Worm (Caenorhabditis elegans) whole organism, L3 larva: Measurements from ENCODE around the gene nhr-213.
A peak's percentile ranks its signal among the peaks of the same experiment; 100 is the strongest.

Experiments used
- R02D3.7 ChIP-seq: fragments of 150-350 bp; optimal IDR thresholded peaks from 2 replicates; lab custom pipeline; 2014; ENCODE audit warnings: missing biosample characterization, missing genetic modification characterization
- ZK546.5 ChIP-seq: sonication (generic microtip); optimal IDR thresholded peaks from 2 replicates; lab custom pipeline; 2017; ENCODE audit warnings: missing biosample characterization, missing genetic modification characterization
- aly-2 ChIP-seq: fragments of 150-350 bp; optimal IDR thresholded peaks from 2 replicates; lab custom pipeline; 2014; ENCODE audit warnings: missing biosample characterization, missing genetic modification characterization
- ama-1 ChIP-seq: fragments of 150-350 bp; optimal IDR thresholded peaks from 2 replicates; lab custom pipeline; 2018
- ceh-16 ChIP-seq: sonication (generic microtip); optimal IDR thresholded peaks from 2 replicates; lab custom pipeline; 2017; ENCODE audit warnings: missing biosample characterization, missing genetic modification characterization
- ceh-28 ChIP-seq: fragments of 150-350 bp; optimal IDR thresholded peaks from 2 replicates; lab custom pipeline; 2014; ENCODE audit warnings: missing biosample characterization, missing genetic modification reagents, missing genetic modification characterization
- ceh-82 ChIP-seq: fragments of 150-350 bp; optimal IDR thresholded peaks from 2 replicates; lab custom pipeline; 2014; ENCODE audit warnings: missing biosample characterization, missing genetic modification characterization
- ceh-9 ChIP-seq: sonication (generic microtip); optimal IDR thresholded peaks from 2 replicates; lab custom pipeline; 2018; ENCODE audit warnings: missing biosample characterization, missing genetic modification characterization
- daf-12 ChIP-seq: fragments of 150-350 bp; optimal IDR thresholded peaks from 2 replicates; lab custom pipeline; 2014; ENCODE audit warnings: missing biosample characterization, missing genetic modification reagents, missing genetic modification characterization
- egl-27 ChIP-seq: sonication (generic microtip); optimal IDR thresholded peaks from 4 replicates; lab custom pipeline; 2017; ENCODE audit warnings: missing biosample characterization, missing genetic modification reagents, missing genetic modification characterization
- egl-5 ChIP-seq: fragments of 150-350 bp; optimal IDR thresholded peaks from 2 replicates; lab custom pipeline; 2017; ENCODE audit warnings: missing biosample characterization, missing genetic modification reagents, missing genetic modification characterization, inconsistent platforms
- elt-1 ChIP-seq: fragments of 150-350 bp; optimal IDR thresholded peaks from 2 replicates; lab custom pipeline; 2014; ENCODE audit warnings: missing biosample characterization, missing genetic modification characterization
- elt-2 ChIP-seq: sonication (generic microtip); optimal IDR thresholded peaks from 2 replicates; lab custom pipeline; 2016; ENCODE audit warnings: missing genetic modification reagents, mild to moderate bottlenecking, missing genetic modification characterization, missing compliant biosample characterization
- elt-3 ChIP-seq, 3 experiments: fragments of 150-350 bp in 1 of 3; sonication (generic microtip) in 2 of 3; optimal IDR thresholded peaks; 2 replicates in 2 of 3; 4 replicates in 1 of 3; lab custom pipeline; 2014 to 2017; ENCODE audit warnings: missing biosample characterization in 3 of 3, missing genetic modification characterization in 3 of 3
- eor-1 ChIP-seq, 2 experiments: fragments of 150-350 bp; optimal IDR thresholded peaks; 2 replicates each; lab custom pipeline; 2014 to 2018; ENCODE audit warnings: missing biosample characterization in 2 of 2, missing genetic modification characterization in 2 of 2
- fkh-10 ChIP-seq: sonication (generic microtip); optimal IDR thresholded peaks from 2 replicates; lab custom pipeline; 2017; ENCODE audit warnings: missing biosample characterization, missing genetic modification reagents, missing genetic modification characterization
- fkh-2 ChIP-seq: fragments of 150-350 bp; optimal IDR thresholded peaks from 2 replicates; lab custom pipeline; 2014; ENCODE audit warnings: missing biosample characterization, missing genetic modification reagents, missing genetic modification characterization
- fos-1 ChIP-seq: fragments of 150-350 bp; optimal IDR thresholded peaks from 2 replicates; lab custom pipeline; 2014; ENCODE audit warnings: missing biosample characterization, missing genetic modification characterization
- hmg-11 ChIP-seq: sonication (generic microtip); optimal IDR thresholded peaks from 2 replicates; lab custom pipeline; 2016; ENCODE audit warnings: missing genetic modification characterization, missing compliant biosample characterization
- jun-1 ChIP-seq: fragments of 150-350 bp; optimal IDR thresholded peaks from 2 replicates; lab custom pipeline; 2014; ENCODE audit warnings: missing biosample characterization, missing genetic modification reagents, missing genetic modification characterization
- lin-15B ChIP-seq: fragments of 150-350 bp; optimal IDR thresholded peaks from 2 replicates; lab custom pipeline; 2014; ENCODE audit warnings: missing biosample characterization, missing genetic modification characterization
- lin-39 ChIP-seq: fragments of 150-350 bp; optimal IDR thresholded peaks from 2 replicates; lab custom pipeline; 2018; ENCODE audit warnings: missing biosample characterization, missing genetic modification reagents, missing genetic modification characterization
- lsy-12 ChIP-seq: sonication (generic microtip); optimal IDR thresholded peaks from 2 replicates; lab custom pipeline; 2016; ENCODE audit warnings: mild to moderate bottlenecking, missing genetic modification characterization, missing compliant biosample characterization
- mdl-1 ChIP-seq: fragments of 150-350 bp; optimal IDR thresholded peaks from 2 replicates; lab custom pipeline; 2014; ENCODE audit warnings: missing biosample characterization, missing genetic modification characterization
- mml-1 ChIP-seq: fragments of 150-350 bp; sonication (generic microtip); optimal IDR thresholded peaks from 3 replicates; lab custom pipeline; 2014; ENCODE audit warnings: missing biosample characterization, missing genetic modification characterization
- nfya-1 ChIP-seq: sonication (generic microtip); optimal IDR thresholded peaks from 2 replicates; lab custom pipeline; 2017; ENCODE audit warnings: missing genetic modification characterization, mild to moderate bottlenecking, missing compliant biosample characterization, antibody characterized with exemption, moderate library complexity; ENCODE audit not compliant: insufficient read depth
- nhr-11 ChIP-seq: fragments of 150-350 bp; optimal IDR thresholded peaks from 2 replicates; lab custom pipeline; 2014; ENCODE audit warnings: missing biosample characterization, missing genetic modification characterization
- nhr-12 ChIP-seq: fragments of 150-350 bp; optimal IDR thresholded peaks from 2 replicates; lab custom pipeline; 2014; ENCODE audit warnings: missing biosample characterization, missing genetic modification characterization
- nhr-23 ChIP-seq: fragments of 150-350 bp; optimal IDR thresholded peaks from 2 replicates; lab custom pipeline; 2014; ENCODE audit warnings: missing biosample characterization, missing genetic modification reagents, missing genetic modification characterization
- nhr-237 ChIP-seq: fragments of 150-350 bp; optimal IDR thresholded peaks from 2 replicates; lab custom pipeline; 2014; ENCODE audit warnings: missing biosample characterization, missing genetic modification characterization
- nhr-25 ChIP-seq: sonication (generic microtip); optimal IDR thresholded peaks from 2 replicates; lab custom pipeline; 2017; ENCODE audit warnings: missing biosample characterization, missing genetic modification characterization
- nhr-28 ChIP-seq: fragments of 150-350 bp; optimal IDR thresholded peaks from 2 replicates; lab custom pipeline; 2014; ENCODE audit warnings: missing biosample characterization, missing genetic modification characterization
- nhr-43 ChIP-seq: sonication (generic microtip); optimal IDR thresholded peaks from 2 replicates; lab custom pipeline; 2016; ENCODE audit warnings: mild to moderate bottlenecking, missing genetic modification characterization, missing compliant biosample characterization; ENCODE audit not compliant: poor library complexity, severe bottlenecking
- nhr-67 ChIP-seq: fragments of 150-350 bp; optimal IDR thresholded peaks from 2 replicates; lab custom pipeline; 2014; ENCODE audit warnings: missing biosample characterization, missing genetic modification characterization
- nhr-76 ChIP-seq: fragments of 150-350 bp; sonication (generic microtip); optimal IDR thresholded peaks from 5 replicates; lab custom pipeline; 2014; ENCODE audit warnings: missing biosample characterization, missing genetic modification characterization
- nhr-77 ChIP-seq: fragments of 150-350 bp; optimal IDR thresholded peaks from 2 replicates; lab custom pipeline; 2014; ENCODE audit warnings: missing biosample characterization, missing genetic modification characterization
- pha-4 ChIP-seq: fragments of 150-350 bp; optimal IDR thresholded peaks from 2 replicates; lab custom pipeline; 2014; ENCODE audit warnings: missing biosample characterization, missing genetic modification reagents, missing genetic modification characterization
- pqm-1 ChIP-seq: fragments of 150-350 bp; optimal IDR thresholded peaks from 2 replicates; lab custom pipeline; 2017; ENCODE audit warnings: missing biosample characterization, missing genetic modification characterization, inconsistent platforms
- sea-2 ChIP-seq: fragments of 150-350 bp; sonication (generic microtip); optimal IDR thresholded peaks from 4 replicates; lab custom pipeline; 2014; ENCODE audit warnings: missing biosample characterization, missing genetic modification reagents, missing genetic modification characterization
- skn-1 ChIP-seq: fragments of 150-350 bp; optimal IDR thresholded peaks from 2 replicates; lab custom pipeline; 2014; ENCODE audit warnings: missing biosample characterization, missing genetic modification characterization
- snpc-4 ChIP-seq: fragments of 150-350 bp; optimal IDR thresholded peaks from 2 replicates; lab custom pipeline; 2014; ENCODE audit warnings: missing biosample characterization, missing genetic modification characterization
- tbx-2 ChIP-seq: sonication (generic microtip); optimal IDR thresholded peaks from 2 replicates; lab custom pipeline; 2016; ENCODE audit warnings: mild to moderate bottlenecking, missing genetic modification characterization, missing compliant biosample characterization
- unc-39 ChIP-seq: sonication (generic microtip); optimal IDR thresholded peaks from 4 replicates; lab custom pipeline; 2017; ENCODE audit warnings: missing biosample characterization, missing genetic modification characterization
- unc-62 ChIP-seq: fragments of 150-350 bp; sonication (generic microtip); optimal IDR thresholded peaks from 4 replicates; lab custom pipeline; 2014; ENCODE audit warnings: missing biosample characterization, missing genetic modification reagents, missing genetic modification characterization
- zag-1 ChIP-seq: fragments of 150-350 bp; optimal IDR thresholded peaks from 2 replicates; lab custom pipeline; 2014; ENCODE audit warnings: missing biosample characterization, missing genetic modification characterization
- ztf-11 ChIP-seq: fragments of 150-350 bp; optimal IDR thresholded peaks from 2 replicates; lab custom pipeline; 2014; ENCODE audit warnings: missing biosample characterization, missing genetic modification characterization
- ztf-4 ChIP-seq: fragments of 150-350 bp; optimal IDR thresholded peaks from 2 replicates; lab custom pipeline; 2014; ENCODE audit warnings: missing biosample characterization, missing genetic modification characterization

The nhr-213 gene

ce11 chrV:15885967-15886366 is 10.6 kb downstream of the nhr-213 start, which contains the start of gene T06C12.9:
Gene T06C12.9, minus strand, starts transcription at chrV:15886067.
- TF ChIP-seq nhr-67 (tag; lab: Kevin White, UChicago) = no peak
- TF ChIP-seq pqm-1 (tag; lab: Kevin White, UChicago) = peak; percentile 9
- no peak for TF ChIP-seq egl-27
- TF ChIP-seq zag-1 = no peak

DNA sequence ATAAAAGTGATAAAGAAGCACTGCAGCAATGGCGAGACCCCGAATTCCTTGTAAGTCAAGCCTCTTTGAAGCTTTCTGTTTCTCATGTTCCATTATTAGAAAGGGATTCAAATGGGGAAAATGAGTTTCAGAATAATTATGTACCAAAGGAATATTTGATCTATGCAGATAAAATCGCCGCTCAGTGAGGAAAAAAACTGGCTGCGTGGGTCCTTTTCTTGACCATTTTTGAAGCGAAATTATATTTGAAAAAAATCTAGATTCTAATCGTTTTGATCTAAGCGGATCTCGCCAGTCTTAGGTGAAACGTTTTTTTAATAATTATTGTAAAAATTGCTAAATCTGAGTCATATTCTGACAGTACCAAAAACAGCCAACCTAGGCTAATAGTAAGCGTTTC is 11.9 kb downstream of the nhr-213 start, which contains the start of gene oac-42:
TSS of gene oac-42 (minus strand) at position 101 of the 400 bp plus-strand sequence.
- TF ChIP-seq ztf-4 (tag; lab: Kevin White, UChicago) = no peak
- TF ChIP-seq snpc-4 (tag; lab: Kevin White, UChicago) = no peak
- no peak for TF ChIP-seq zag-1
- no peak for TF ChIP-seq unc-39 (tag; lab: Kevin White, UChicago)
- no peak for TF ChIP-seq nhr-77 (tag; lab: Kevin White, UChicago)
- TF ChIP-seq ceh-82 (tag; lab: Kevin White, UChicago) = no peak
- TF ChIP-seq skn-1 (tag; lab: Kevin White, UChicago) = no peak
- TF ChIP-seq nhr-12 (tag; lab: Kevin White, UChicago) = no peak
- TF ChIP-seq egl-27 = no peak
- TF ChIP-seq lsy-12 = no peak
- no peak for TF ChIP-seq ceh-16 (tag; lab: Kevin White, UChicago)
- no peak for TF ChIP-seq nhr-67 (tag; lab: Kevin White, UChicago)
- TF ChIP-seq mml-1 (tag; lab: Kevin White, UChicago) = no peak
- TF ChIP-seq nfya-1 (tag; lab: Kevin White, UChicago) = no peak
- TF ChIP-seq tbx-2 (tag; lab: Kevin White, UChicago) = no peak
- TF ChIP-seq ceh-28 (tag; lab: Kevin White, UChicago) = no peak
- TF ChIP-seq fos-1 (tag; lab: Kevin White, UChicago) = no peak
- no peak for TF ChIP-seq ZK546.5 (tag; lab: Kevin White, UChicago)
- TF ChIP-seq R02D3.7 (tag; lab: Kevin White, UChicago) = no peak
- TF ChIP-seq sea-2 = no peak
- TF ChIP-seq, all 47 proteins: peak for 0

DNA sequence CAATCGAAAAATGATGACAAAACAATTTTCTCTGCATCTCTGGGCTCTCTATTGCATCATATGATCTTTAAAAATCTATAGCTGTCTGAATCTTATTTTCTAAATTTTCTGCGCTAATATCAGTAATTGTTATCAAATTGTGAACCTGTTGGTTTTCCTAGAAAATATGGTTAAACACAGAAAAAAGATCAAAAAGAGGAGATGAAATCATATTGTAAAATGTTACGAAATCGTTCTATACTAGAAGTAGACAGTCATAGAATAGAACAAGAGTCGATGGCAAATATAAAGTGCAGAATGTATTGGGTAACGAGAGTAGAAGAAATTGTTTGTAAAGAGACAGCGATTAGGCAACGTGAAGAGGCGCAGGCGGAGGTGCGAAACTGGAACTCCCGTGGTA is 15.9 kb downstream of the nhr-213 start:
- TF ChIP-seq nhr-23 (tag; lab: Kevin White, UChicago) (no peak), sea-2 (no peak), elt-3 (tag; optimal IDR thresholded peaks at IDR 0.05; lab: Kevin White, UChicago) (peak in 1 of 3 experiments; percentile 8), nhr-43 (tag; lab: Kevin White, UChicago) (no peak), pqm-1 (tag; lab: Kevin White, UChicago) (peak; percentile 62), unc-62 (no peak), nhr-11 (tag; lab: Kevin White, UChicago) (no peak), tbx-2 (tag; lab: Kevin White, UChicago) (no peak), nhr-237 (no peak), nhr-28 (tag; lab: Kevin White, UChicago) (no peak), ztf-4 (tag; lab: Kevin White, UChicago) (no peak), nhr-77 (tag; lab: Kevin White, UChicago) (no peak), snpc-4 (tag; lab: Kevin White, UChicago) (no peak), egl-5 (tag; lab: Kevin White, UChicago) (no peak), ztf-11 (tag; lab: Kevin White, UChicago) (no peak), elt-1 (tag; lab: Kevin White, UChicago) (no peak), ceh-9 (tag; lab: Kevin White, UChicago) (no peak), fkh-2 (no peak), fos-1 (tag; lab: Kevin White, UChicago) (no peak), pha-4 (tag; lab: Kevin White, UChicago) (peak; percentile 84), ceh-28 (tag; lab: Kevin White, UChicago) (peak; percentile 68), ama-1 (lab: Kevin White, UChicago) (no peak), jun-1 (peak; percentile 69), ZK546.5 (tag; lab: Kevin White, UChicago) (no peak), eor-1 (tag; optimal IDR thresholded peaks at IDR 0.05; lab: Kevin White, UChicago) (no peak), lin-39 (no peak), mdl-1 (tag; lab: Kevin White, UChicago) (no peak), elt-2 (peak; percentile 76), nhr-76 (no peak), hmg-11 (tag; lab: Kevin White, UChicago) (peak; percentile 34), aly-2 (tag; lab: Kevin White, UChicago) (no peak), fkh-10 (GFP tag; lab: Kevin White, UChicago) (no peak), daf-12 (tag; lab: Kevin White, UChicago) (no peak), R02D3.7 (tag; lab: Kevin White, UChicago) (no peak), ceh-16 (tag; lab: Kevin White, UChicago) (no peak), lin-15B (tag; lab: Kevin White, UChicago) (peak; percentile 15), nhr-67 (tag; lab: Kevin White, UChicago) (no peak), mml-1 (tag; lab: Kevin White, UChicago) (no peak), nfya-1 (tag; lab: Kevin White, UChicago) (peak; percentile 18), nhr-12 (tag; lab: Kevin White, UChicago) (no peak), lsy-12 (no peak), ceh-82 (tag; lab: Kevin White, UChicago) (no peak), egl-27 (peak; percentile 63), zag-1 (no peak), unc-39 (tag; lab: Kevin White, UChicago) (no peak), nhr-25 (tag; lab: Kevin White, UChicago) (peak; percentile 36)
